Fruit fly (Drosophila melanogaster): Measurements from ENCODE around the gene CG4462.

Gene CG4462

DNA sequence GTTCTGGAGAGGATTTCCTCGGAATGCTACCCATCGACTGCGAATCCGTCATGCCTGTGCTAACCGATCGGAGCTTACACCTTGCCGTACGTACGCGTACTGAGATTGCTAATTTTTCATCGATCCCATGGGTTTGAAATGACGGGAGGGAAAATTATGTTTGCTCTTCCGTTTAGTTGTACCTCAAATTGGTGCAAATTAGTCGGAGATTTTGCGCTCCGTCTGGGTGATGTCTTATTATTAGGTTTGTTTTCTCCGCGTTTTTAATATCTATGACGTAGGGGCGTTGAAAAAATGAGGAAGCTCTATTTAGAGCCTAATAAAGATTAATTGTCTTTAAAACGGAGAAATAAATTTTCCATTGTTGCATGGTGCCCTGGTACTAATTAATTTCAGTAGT, 3.4 kb upstream of the CG4462 start, which contains the start of gene CG4459:
CG4459 (minus strand) TSS at position 101 of the 400 bp plus-strand sequence.
- no peak for TF ChIP-seq OdsH (GFP tag; optimal IDR thresholded peaks at IDR 0.05)
- no peak for TF ChIP-seq usp (GFP tag; optimal IDR thresholded peaks at IDR 0.05)
- TF ChIP-seq CrebA (GFP tag; optimal IDR thresholded peaks at IDR 0.05; ENCODE audit: borderline replicate concordance), result no peak
- no peak for TF ChIP-seq Rel (GFP tag; optimal IDR thresholded peaks at IDR 0.05)
- TF ChIP-seq Rel (tag; optimal IDR thresholded peaks at IDR 0.05), result no peak
- TF ChIP-seq dl (GFP tag; optimal IDR thresholded peaks at IDR 0.05; ENCODE audit: insufficient read depth in 1 of 2, partially characterized antibody in 2 of 2), result no peak
- TF ChIP-seq Dfd (GFP tag; optimal IDR thresholded peaks at IDR 0.05), result no peak
- no peak for TF ChIP-seq CG9705 (GFP tag; optimal IDR thresholded peaks at IDR 0.05)
- no peak for TF ChIP-seq tai (GFP tag; optimal IDR thresholded peaks at IDR 0.05)
- TF ChIP-seq Hr83 (GFP tag; optimal IDR thresholded peaks at IDR 0.05; ENCODE audit: poor library complexity, severe bottlenecking), result no peak

DNA sequence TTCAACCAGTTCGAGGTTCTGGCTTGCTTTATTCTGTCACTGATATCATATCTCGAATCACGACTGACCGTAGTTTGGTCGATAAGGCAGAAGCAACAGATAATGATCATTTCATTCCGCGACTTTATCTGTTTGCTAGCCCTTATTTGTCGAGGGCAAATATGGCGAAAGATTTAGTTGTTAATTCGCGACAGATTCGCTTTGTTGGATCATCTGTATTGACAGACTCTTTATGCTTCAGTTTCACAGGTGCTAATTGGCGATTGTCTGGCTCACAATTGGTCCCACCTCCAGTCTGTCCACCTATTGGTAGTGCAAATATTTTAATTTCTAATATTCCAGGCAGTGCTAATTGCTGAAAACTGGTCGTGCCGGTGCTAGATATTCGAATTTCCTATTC, 840 bp downstream of the CG4462 start:
- TF ChIP-seq Rel (GFP tag; optimal IDR thresholded peaks at IDR 0.05) (no peak), Rel (tag; optimal IDR thresholded peaks at IDR 0.05) (no peak), Myc (optimal IDR thresholded peaks at IDR 0.05) (no peak), h (GFP tag; optimal IDR thresholded peaks at IDR 0.05) (peak; percentile 50), CG32264 (GFP tag; optimal IDR thresholded peaks at IDR 0.05) (no peak), Hr83 (GFP tag; optimal IDR thresholded peaks at IDR 0.05; ENCODE audit: poor library complexity, severe bottlenecking) (peak; percentile 38), rgr (GFP tag; optimal IDR thresholded peaks at IDR 0.05) (peak; percentile 65), br (GFP tag; optimal IDR thresholded peaks at IDR 0.05) (peak; percentile 34)

DNA sequence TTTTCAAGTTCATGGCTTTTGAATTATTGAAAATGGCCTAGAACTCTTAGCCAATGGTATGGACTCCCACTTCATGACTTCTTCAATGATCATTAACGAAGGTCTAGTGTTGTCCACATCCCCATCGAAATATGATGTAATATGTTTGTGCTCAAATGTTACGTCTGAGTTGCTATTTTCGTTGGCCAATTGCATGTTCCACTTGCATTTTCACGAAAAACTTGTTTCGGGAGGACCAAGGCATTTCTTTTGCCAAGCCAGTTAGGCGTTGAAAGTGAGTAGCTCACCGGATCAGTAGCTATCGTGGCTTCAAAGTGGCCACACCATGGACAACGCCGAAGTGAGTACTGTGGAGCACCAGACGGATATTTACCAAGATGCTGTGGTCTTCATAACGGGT, 7.0 kb downstream of the CG4462 start, which contains the start of gene CG4770:
CG4770 (plus strand) TSS at position 301 of the 400 bp plus-strand sequence.
- TF ChIP-seq Sp1 (GFP tag; optimal IDR thresholded peaks at IDR 0.05) (no peak), lola (GFP tag; optimal IDR thresholded peaks at IDR 0.05) (no peak), Mio (GFP tag; optimal IDR thresholded peaks at IDR 0.05) (no peak), Rel (GFP tag; optimal IDR thresholded peaks at IDR 0.05) (no peak), Rel (tag; optimal IDR thresholded peaks at IDR 0.05) (no peak), Hr83 (GFP tag; optimal IDR thresholded peaks at IDR 0.05; ENCODE audit: poor library complexity, severe bottlenecking) (no peak), Dif (GFP tag; optimal IDR thresholded peaks at IDR 0.05; ENCODE audit: partially characterized antibody) (no peak), Hr78 (GFP tag; optimal IDR thresholded peaks at IDR 0.05) (no peak), foxo (GFP tag; optimal IDR thresholded peaks at IDR 0.05) (no peak), dsf (GFP tag; optimal IDR thresholded peaks at IDR 0.05; ENCODE audit: borderline replicate concordance) (no peak), CG9705 (GFP tag; optimal IDR thresholded peaks at IDR 0.05) (no peak), tai (GFP tag; optimal IDR thresholded peaks at IDR 0.05) (no peak), br (GFP tag; optimal IDR thresholded peaks at IDR 0.05) (no peak), sage (GFP tag; optimal IDR thresholded peaks at IDR 0.05) (no peak), GATAd (GFP tag; optimal IDR thresholded peaks at IDR 0.05) (no peak)

DNA sequence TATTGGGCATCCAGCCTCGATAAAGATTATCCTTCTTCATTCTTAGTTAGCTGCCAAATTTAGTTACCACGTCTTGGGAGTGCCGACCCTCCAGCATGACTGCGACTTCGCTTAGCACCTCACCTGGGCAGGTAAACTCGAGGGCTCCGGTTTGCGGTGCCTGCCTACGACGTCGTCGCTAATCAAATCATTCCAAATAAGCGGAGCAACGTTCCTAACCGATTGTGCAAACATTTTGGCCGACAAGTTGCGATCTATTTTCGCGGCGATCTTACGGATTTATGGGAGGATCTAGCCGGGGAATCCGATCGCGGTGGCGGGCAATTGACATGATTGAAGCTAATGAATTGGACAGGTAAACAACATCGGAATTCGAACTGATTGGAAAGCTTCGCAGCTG, 7.4 kb downstream of the CG4462 start, which contains the start of gene CG4465:
CG4465 (minus strand) TSS at position 101 of the 400 bp plus-strand sequence.
- TF ChIP-seq psq (GFP tag; optimal IDR thresholded peaks at IDR 0.05), result no peak
- TF ChIP-seq rgr (GFP tag; optimal IDR thresholded peaks at IDR 0.05), result no peak
- TF ChIP-seq h (GFP tag; optimal IDR thresholded peaks at IDR 0.05), result no peak
- TF ChIP-seq Abd-B (GFP tag; optimal IDR thresholded peaks at IDR 0.05), result no peak
- TF ChIP-seq sage (GFP tag; optimal IDR thresholded peaks at IDR 0.05), result no peak
- TF ChIP-seq sv (GFP tag; optimal IDR thresholded peaks at IDR 0.05), result no peak
- no peak for TF ChIP-seq tai (GFP tag; optimal IDR thresholded peaks at IDR 0.05)
- TF ChIP-seq CG9705 (GFP tag; optimal IDR thresholded peaks at IDR 0.05), result no peak
- no peak for TF ChIP-seq Mio (GFP tag; optimal IDR thresholded peaks at IDR 0.05)
- TF ChIP-seq Sp1 (GFP tag; optimal IDR thresholded peaks at IDR 0.05), result no peak
- no peak for TF ChIP-seq br (GFP tag; optimal IDR thresholded peaks at IDR 0.05)
- no peak for TF ChIP-seq lola (GFP tag; optimal IDR thresholded peaks at IDR 0.05)
- TF ChIP-seq N (GFP tag; optimal IDR thresholded peaks at IDR 0.05), result no peak

DNA sequence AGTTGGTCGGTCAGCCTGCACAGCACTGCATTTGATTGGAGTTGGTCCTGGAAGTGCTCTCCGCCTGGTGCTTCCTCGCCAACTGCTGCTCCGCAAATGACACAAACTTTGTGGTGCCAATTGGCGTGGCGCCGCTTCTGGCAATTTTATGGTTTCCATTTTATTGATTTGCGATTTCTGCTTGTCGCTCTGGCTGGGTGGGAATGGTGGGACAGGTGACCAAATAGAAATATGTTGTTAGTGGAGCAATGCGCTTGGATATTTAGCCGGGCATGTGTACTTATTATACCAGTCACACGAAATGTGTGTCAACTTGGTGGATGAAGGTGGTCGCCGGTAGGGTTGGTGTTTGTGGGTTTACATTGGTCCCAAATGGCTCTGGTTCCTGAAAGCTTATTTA, 9.9 kb downstream of the CG4462 start, which contains the start of the genes Xport-A and Xport-B:
Xport-A (minus strand) TSS at position 101 of the 400 bp plus-strand sequence.
Xport-B (minus strand) TSS at position 101 of the 400 bp plus-strand sequence.
- TF ChIP-seq fru (GFP tag; optimal IDR thresholded peaks at IDR 0.05) (no peak), Vsx2 (GFP tag; optimal IDR thresholded peaks at IDR 0.05; ENCODE audit: partially characterized antibody) (no peak), GATAd (GFP tag; optimal IDR thresholded peaks at IDR 0.05) (no peak), psq (GFP tag; optimal IDR thresholded peaks at IDR 0.05) (no peak), woc (GFP tag; optimal IDR thresholded peaks at IDR 0.05) (no peak), foxo (GFP tag; optimal IDR thresholded peaks at IDR 0.05) (no peak), Dif (GFP tag; optimal IDR thresholded peaks at IDR 0.05; ENCODE audit: partially characterized antibody) (no peak), Hr78 (GFP tag; optimal IDR thresholded peaks at IDR 0.05) (no peak), CG32264 (GFP tag; optimal IDR thresholded peaks at IDR 0.05) (no peak), Mio (GFP tag; optimal IDR thresholded peaks at IDR 0.05) (no peak), sv (GFP tag; optimal IDR thresholded peaks at IDR 0.05) (no peak), CG9705 (GFP tag; optimal IDR thresholded peaks at IDR 0.05) (no peak), ey (GFP tag; optimal IDR thresholded peaks at IDR 0.05) (no peak), jim (GFP tag; optimal IDR thresholded peaks at IDR 0.05) (no peak), Sp1 (GFP tag; optimal IDR thresholded peaks at IDR 0.05) (no peak), N (GFP tag; optimal IDR thresholded peaks at IDR 0.05) (no peak)
